Worm (Caenorhabditis elegans) whole organism, early embryonic: ENCODE data around the gene gcy-3.
"Not testable (repeated sequence)": the region's sequence is repeated elsewhere in the genome, so short reads cannot be mapped to it uniquely, and the experiment has no call there.

Experiments used
- B0310.2 ChIP-seq: sonication (generic microtip); optimal IDR thresholded peaks from 2 replicates; lab custom pipeline; 2016; ENCODE audit warnings: mild to moderate bottlenecking, missing genetic modification characterization, missing compliant biosample characterization
- aly-1 ChIP-seq: sonication (generic microtip); optimal IDR thresholded peaks from 2 replicates; lab custom pipeline; 2016; ENCODE audit warnings: missing genetic modification characterization, missing compliant biosample characterization
- ama-1 ChIP-seq: fragments of 150-350 bp; optimal IDR thresholded peaks from 2 replicates; lab custom pipeline; 2014
- ceh-13 ChIP-seq: fragments of 200-800 bp; sonication (Bioruptor generic); optimal IDR thresholded peaks from 2 replicates; lab custom pipeline; 2018; ENCODE audit warnings: mild to moderate bottlenecking, missing genetic modification characterization, missing compliant biosample characterization
- ets-7 ChIP-seq: sonication (generic microtip); optimal IDR thresholded peaks from 2 replicates; lab custom pipeline; 2016; ENCODE audit warnings: missing genotype, missing genetic modification characterization, missing compliant biosample characterization
- scrt-1 ChIP-seq: fragments of 200-800 bp; sonication (Bioruptor generic); IDR thresholded peaks from 2 replicates; pipeline ENCODE4 v1.3.6; 2022; ENCODE audit warnings: missing genetic modification characterization, missing compliant biosample characterization
- tbx-11 ChIP-seq: fragments of 200-800 bp; sonication (Bioruptor generic); IDR thresholded peaks from 2 replicates; pipeline ENCODE4 v1.3.6; 2022; ENCODE audit warnings: missing genetic modification characterization, missing compliant biosample characterization
- tbx-37 ChIP-seq: fragments of 200-800 bp; sonication (Bioruptor generic); conservative IDR thresholded peaks from 2 replicates; pipeline ENCODE4 v1.3.6; 2022; ENCODE audit warnings: missing genetic modification reagents, missing genetic modification characterization, missing compliant biosample characterization
- tra-4 ChIP-seq: sonication (generic microtip); optimal IDR thresholded peaks from 2 replicates; lab custom pipeline; 2017; ENCODE audit warnings: missing genetic modification characterization, missing compliant biosample characterization

DNA sequence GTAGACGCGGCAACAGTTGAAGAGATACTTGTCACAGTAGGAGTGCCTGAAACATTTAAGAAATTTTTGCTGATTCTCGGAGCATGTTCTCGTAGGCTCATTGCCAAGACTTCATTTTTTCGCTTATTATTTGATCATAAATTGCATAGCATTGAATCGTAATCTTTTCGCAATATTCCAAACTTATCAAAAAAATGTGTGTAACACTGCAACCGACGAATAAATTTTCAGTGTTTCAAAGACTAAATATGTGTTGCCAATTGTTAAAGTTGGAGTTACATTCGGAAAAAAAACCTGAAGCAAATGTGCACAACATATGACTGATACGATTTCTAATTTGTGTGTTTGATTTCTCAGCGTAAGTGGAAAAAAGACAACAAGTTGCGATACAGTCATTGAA is 47.6 kb downstream of the gcy-3 start, which contains the start of gene R09D1.14:
- TF ChIP-seq aly-1 (tag; lab: Kevin White, UChicago); scrt-1 (GFP tag; lab: Robert Waterston, UW); tbx-11; tra-4; tbx-37 (GFP tag; lab: Robert Waterston, UW); ama-1 (lab: Kevin White, UChicago); ceh-13; ets-7; B0310.2 (tag; lab: Kevin White, UChicago): not testable (repeated sequence)
